Worm (Caenorhabditis elegans) whole organism, late embryonic: ENCODE measurements around the gene F41H8.1.
"Not testable (repeated sequence)": the region's sequence is repeated elsewhere in the genome, so short reads cannot be mapped to it uniquely, and the experiment has no call there.

Source experiments
- K02D7.2 ChIP-seq: sonication (generic microtip); optimal IDR thresholded peaks from 2 replicates; lab custom pipeline; 2017; ENCODE audit warnings: mild to moderate bottlenecking, missing genetic modification characterization, missing compliant biosample characterization
- ama-1 ChIP-seq: fragments of 150-350 bp; optimal IDR thresholded peaks from 2 replicates; lab custom pipeline; 2014
- ets-4 ChIP-seq: sonication (generic microtip); optimal IDR thresholded peaks from 2 replicates; lab custom pipeline; 2016; ENCODE audit warnings: missing genetic modification characterization, missing compliant biosample characterization
- mec-3 ChIP-seq: sonication (generic microtip); optimal IDR thresholded peaks from 2 replicates; lab custom pipeline; 2016; ENCODE audit warnings: borderline replicate concordance, missing genetic modification characterization, missing compliant biosample characterization
- pax-1 ChIP-seq: fragments of 150-350 bp; optimal IDR thresholded peaks from 2 replicates; lab custom pipeline; 2014; ENCODE audit warnings: missing biosample characterization, missing genetic modification characterization
- pqm-1 ChIP-seq: sonication (generic microtip); optimal IDR thresholded peaks from 2 replicates; lab custom pipeline; 2016; ENCODE audit warnings: missing genetic modification characterization, missing compliant biosample characterization
- sox-2 ChIP-seq: fragments of 200-800 bp; sonication (Bioruptor generic); IDR thresholded peaks from 2 replicates; pipeline ENCODE4 v1.3.6; 2022; ENCODE audit warnings: missing genetic modification reagents, missing genetic modification characterization, missing compliant biosample characterization
- tbx-2 ChIP-seq: sonication (generic microtip); optimal IDR thresholded peaks from 2 replicates; lab custom pipeline; 2016; ENCODE audit warnings: missing genetic modification characterization, missing compliant biosample characterization
- unc-86 ChIP-seq: sonication (generic microtip); optimal IDR thresholded peaks from 2 replicates; lab custom pipeline; 2016; ENCODE audit warnings: missing genetic modification characterization, missing compliant biosample characterization

DNA sequence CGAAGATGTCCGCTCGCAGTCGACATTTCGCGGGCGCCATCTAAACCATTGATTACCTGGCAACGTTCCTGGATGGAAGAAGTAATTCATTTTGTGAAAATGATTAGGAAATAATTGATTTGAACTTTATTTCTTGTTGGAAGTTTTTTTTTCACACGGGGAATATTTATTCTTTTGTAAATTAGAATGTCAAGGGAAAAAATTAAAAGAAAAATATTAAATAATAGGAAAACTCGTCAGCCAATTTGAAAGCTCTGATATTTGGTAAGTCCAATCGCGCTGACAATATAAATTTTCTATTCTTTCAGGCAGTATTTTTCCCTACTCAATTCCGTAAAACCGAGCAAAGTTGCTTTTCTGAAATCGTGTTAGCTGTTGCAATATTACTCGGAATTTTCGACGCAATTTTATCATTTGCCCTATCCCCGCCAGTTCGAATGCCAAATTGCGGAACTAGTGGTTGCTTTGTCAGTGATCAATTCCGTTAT, 5.6 kb downstream of the F41H8.1 start, which contains the start of the genes K09C6.7 and K09C6.10:
- TF ChIP-seq pqm-1 (tag; lab: Kevin White, UChicago); ets-4; unc-86 (tag; lab: Kevin White, UChicago); K02D7.2; mec-3 (tag; lab: Kevin White, UChicago); sox-2 (GFP tag; lab: Robert Waterston, UW); tbx-2 (tag; lab: Kevin White, UChicago); ama-1 (lab: Kevin White, UChicago); pax-1 (tag; lab: Kevin White, UChicago): not testable (repeated sequence)
